Fruit fly (Drosophila melanogaster): Measurements from ENCODE around the gene CG14864.
A peak's percentile ranks its signal among the peaks of the same experiment; 100 is the strongest.

Gene CG14864

DNA sequence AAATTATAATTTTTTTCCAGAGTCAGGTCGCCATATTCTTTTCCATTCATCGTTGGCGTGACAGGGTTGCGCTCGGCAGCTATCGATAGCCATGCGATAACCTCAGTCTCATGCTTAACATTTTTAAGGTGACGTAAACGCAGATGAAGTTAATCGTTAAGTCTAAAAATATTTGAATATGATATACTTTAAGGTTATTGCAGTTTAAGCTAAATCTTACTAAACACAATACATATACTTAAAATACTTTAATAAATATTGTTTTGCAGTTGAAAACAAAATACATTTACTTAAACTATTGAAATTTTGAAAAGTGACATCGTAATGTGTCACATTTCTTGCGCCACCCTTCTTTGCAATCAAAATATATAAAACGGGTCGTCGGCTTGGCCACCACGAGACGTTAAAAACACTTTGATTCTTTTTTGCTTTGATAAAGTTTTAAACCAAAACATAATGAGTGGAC is 6.9 kb upstream of the CG14864 start, which contains the start of the genes Cp190 and CG4338:
Gene Cp190, minus strand, starts transcription at position 84 of the 466 bp plus-strand sequence.
Gene CG4338, plus strand, starts transcription at position 365 of the 466 bp plus-strand sequence.
- TF ChIP-seq CG7101 (tag; optimal IDR thresholded peaks at IDR 0.05) = peak; percentile 99
- peak; percentile 91 for TF ChIP-seq ovo (GFP tag; optimal IDR thresholded peaks at IDR 0.05)
- peak; percentile 94 for TF ChIP-seq Clk (GFP tag; optimal IDR thresholded peaks at IDR 0.05)
- TF ChIP-seq cnc (optimal IDR thresholded peaks at IDR 0.05) = no peak
- peak; percentile 98 for TF ChIP-seq CG12768 (GFP tag; optimal IDR thresholded peaks at IDR 0.05)
- TF ChIP-seq kay (GFP tag; ENCODE audit: borderline replicate concordance) = no peak
- TF ChIP-seq CG14711 (tag; optimal IDR thresholded peaks at IDR 0.05) = peak; percentile 97
- peak; percentile 88 for TF ChIP-seq tj (GFP tag; optimal IDR thresholded peaks at IDR 0.05)
- peak; percentile 96 for TF ChIP-seq Mnt (GFP tag; optimal IDR thresholded peaks at IDR 0.05)
- peak; percentile 77 for TF ChIP-seq cic (GFP tag; optimal IDR thresholded peaks at IDR 0.05)
- TF ChIP-seq CG7045 (GFP tag; optimal IDR thresholded peaks at IDR 0.05) = peak; percentile 98
- peak; percentile 90 for TF ChIP-seq pad (GFP tag; optimal IDR thresholded peaks at IDR 0.05)
- peak; percentile 98 for TF ChIP-seq CG33017 (tag; optimal IDR thresholded peaks at IDR 0.05)
- TF ChIP-seq bab1 (GFP tag; optimal IDR thresholded peaks at IDR 0.05) = peak; percentile 98
- peak; percentile 96 for TF ChIP-seq CG1620 (GFP tag; optimal IDR thresholded peaks at IDR 0.05)
- TF ChIP-seq Crg-1 (GFP tag; optimal IDR thresholded peaks at IDR 0.05) = peak; percentile 95
- peak; percentile 94 for TF ChIP-seq Hr96 (GFP tag; optimal IDR thresholded peaks at IDR 0.05)
- peak; percentile 98 for TF ChIP-seq toe (GFP tag; optimal IDR thresholded peaks at IDR 0.05)
- peak; percentile 98 for TF ChIP-seq CG11617 (GFP tag; optimal IDR thresholded peaks at IDR 0.05)
- TF ChIP-seq CG5204 (GFP tag; optimal IDR thresholded peaks at IDR 0.05) = no peak

DNA sequence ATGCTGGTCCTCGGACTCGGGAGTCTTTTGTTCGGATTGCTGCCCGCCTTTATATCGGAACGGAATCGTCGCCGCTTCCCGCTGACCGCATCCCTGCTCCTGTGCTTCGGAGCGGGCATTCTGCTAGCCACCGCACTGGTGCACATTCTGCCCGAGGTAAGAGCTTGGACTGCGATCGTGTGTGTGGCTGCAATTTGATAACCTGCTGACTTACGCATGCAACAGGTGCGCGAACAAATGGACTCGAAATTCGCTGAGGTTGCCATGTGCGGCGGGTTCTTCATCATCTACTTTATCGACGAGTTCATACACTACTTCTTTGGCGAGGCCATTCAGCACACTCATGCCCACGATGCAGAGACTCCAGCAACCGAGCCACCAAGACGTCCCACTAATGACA is 518 bp upstream of the CG14864 start:
- TF ChIP-seq kay (GFP tag; ENCODE audit: borderline replicate concordance) = no peak
- TF ChIP-seq CG12768 (GFP tag; optimal IDR thresholded peaks at IDR 0.05) = no peak
- TF ChIP-seq tj (GFP tag; optimal IDR thresholded peaks at IDR 0.05) = peak; percentile 90

DNA sequence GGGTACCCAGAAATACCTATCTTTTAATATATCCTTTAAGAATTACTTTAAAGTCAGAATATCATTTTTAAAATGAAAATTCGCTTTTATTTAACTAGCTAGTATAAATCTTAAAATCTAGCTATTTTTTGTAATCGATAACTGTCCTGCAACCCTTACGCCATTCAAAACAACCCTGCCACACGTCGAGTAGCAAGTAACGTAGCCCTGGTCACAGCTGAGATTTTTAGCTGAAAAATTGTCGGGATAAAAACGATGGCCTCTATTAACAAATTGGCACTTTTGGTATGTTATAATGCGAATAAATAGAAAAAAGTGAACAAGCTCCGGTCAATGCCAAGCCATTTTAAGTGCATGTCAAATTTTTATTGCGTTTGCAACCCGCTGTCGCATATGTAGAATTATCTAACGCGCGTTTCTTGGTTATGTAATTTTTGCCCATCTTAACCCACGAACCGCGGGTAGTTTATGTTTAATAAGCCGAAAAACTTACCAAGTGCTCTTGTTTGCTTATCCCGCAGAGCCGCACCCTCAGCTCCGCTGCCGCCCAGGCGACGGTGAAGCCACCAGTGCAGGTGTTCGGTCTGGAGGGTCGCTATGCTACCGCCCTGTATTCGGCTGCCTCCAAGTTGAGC is 2.8 kb downstream of the CG14864 start, which contains the start of gene ATPsynO:
Gene ATPsynO, plus strand, starts transcription at position 186 of the 635 bp plus-strand sequence.
- TF ChIP-seq CG7045 (GFP tag; optimal IDR thresholded peaks at IDR 0.05) = no peak
- TF ChIP-seq CG11617 (GFP tag; optimal IDR thresholded peaks at IDR 0.05) = peak; percentile 51
- TF ChIP-seq CG14711 (tag; optimal IDR thresholded peaks at IDR 0.05) = peak; percentile 59
- TF ChIP-seq CG1620 (GFP tag; optimal IDR thresholded peaks at IDR 0.05) = peak; percentile 20
- TF ChIP-seq Crg-1 (GFP tag; optimal IDR thresholded peaks at IDR 0.05) = peak; percentile 17
- TF ChIP-seq CG7101 (tag; optimal IDR thresholded peaks at IDR 0.05) = peak; percentile 46
- no peak for TF ChIP-seq Clk (GFP tag; optimal IDR thresholded peaks at IDR 0.05)
- TF ChIP-seq toe (GFP tag; optimal IDR thresholded peaks at IDR 0.05) = no peak
- TF ChIP-seq pad (GFP tag; optimal IDR thresholded peaks at IDR 0.05) = no peak
- no peak for TF ChIP-seq CG5204 (GFP tag; optimal IDR thresholded peaks at IDR 0.05)
- TF ChIP-seq tj (GFP tag; optimal IDR thresholded peaks at IDR 0.05) = no peak
- TF ChIP-seq CG33017 (tag; optimal IDR thresholded peaks at IDR 0.05) = peak; percentile 43
- TF ChIP-seq cnc (optimal IDR thresholded peaks at IDR 0.05) = no peak
- no peak for TF ChIP-seq kay (GFP tag; ENCODE audit: borderline replicate concordance)
- TF ChIP-seq ovo (GFP tag; optimal IDR thresholded peaks at IDR 0.05) = no peak
- no peak for TF ChIP-seq cic (GFP tag; optimal IDR thresholded peaks at IDR 0.05)
- no peak for TF ChIP-seq Hr96 (GFP tag; optimal IDR thresholded peaks at IDR 0.05)
- TF ChIP-seq Mnt (GFP tag; optimal IDR thresholded peaks at IDR 0.05) = peak; percentile 60
- TF ChIP-seq CG12768 (GFP tag; optimal IDR thresholded peaks at IDR 0.05) = no peak
- TF ChIP-seq bab1 (GFP tag; optimal IDR thresholded peaks at IDR 0.05) = peak; percentile 74

DNA sequence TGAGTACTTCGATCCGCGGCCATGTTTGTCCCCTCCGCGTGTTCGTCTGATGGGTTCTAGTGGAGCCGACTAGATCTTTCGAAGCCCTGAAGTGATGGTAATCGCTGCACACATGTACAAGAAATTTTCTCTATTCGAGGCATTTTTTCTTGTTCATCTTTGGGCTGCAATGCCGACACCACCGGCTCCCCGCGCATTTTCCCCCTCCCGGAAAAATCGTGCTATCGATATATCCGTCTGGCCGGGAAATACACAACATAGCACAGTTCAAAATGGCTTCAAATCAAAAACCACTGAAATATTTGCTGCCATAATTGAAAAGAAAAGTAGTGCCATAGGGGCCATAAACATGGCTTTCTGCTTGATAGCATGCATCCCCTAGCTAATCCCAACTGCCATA is 4.4 kb downstream of the CG14864 start:
- no peak for TF ChIP-seq CG1620 (GFP tag; optimal IDR thresholded peaks at IDR 0.05)
- no peak for TF ChIP-seq cic (GFP tag; optimal IDR thresholded peaks at IDR 0.05)
- no peak for TF ChIP-seq CG12768 (GFP tag; optimal IDR thresholded peaks at IDR 0.05)
- TF ChIP-seq cnc (optimal IDR thresholded peaks at IDR 0.05) = no peak
- TF ChIP-seq CG5204 (GFP tag; optimal IDR thresholded peaks at IDR 0.05) = no peak
- no peak for TF ChIP-seq kay (GFP tag; ENCODE audit: borderline replicate concordance)
- no peak for TF ChIP-seq Mnt (GFP tag; optimal IDR thresholded peaks at IDR 0.05)
- no peak for TF ChIP-seq ovo (GFP tag; optimal IDR thresholded peaks at IDR 0.05)

DNA sequence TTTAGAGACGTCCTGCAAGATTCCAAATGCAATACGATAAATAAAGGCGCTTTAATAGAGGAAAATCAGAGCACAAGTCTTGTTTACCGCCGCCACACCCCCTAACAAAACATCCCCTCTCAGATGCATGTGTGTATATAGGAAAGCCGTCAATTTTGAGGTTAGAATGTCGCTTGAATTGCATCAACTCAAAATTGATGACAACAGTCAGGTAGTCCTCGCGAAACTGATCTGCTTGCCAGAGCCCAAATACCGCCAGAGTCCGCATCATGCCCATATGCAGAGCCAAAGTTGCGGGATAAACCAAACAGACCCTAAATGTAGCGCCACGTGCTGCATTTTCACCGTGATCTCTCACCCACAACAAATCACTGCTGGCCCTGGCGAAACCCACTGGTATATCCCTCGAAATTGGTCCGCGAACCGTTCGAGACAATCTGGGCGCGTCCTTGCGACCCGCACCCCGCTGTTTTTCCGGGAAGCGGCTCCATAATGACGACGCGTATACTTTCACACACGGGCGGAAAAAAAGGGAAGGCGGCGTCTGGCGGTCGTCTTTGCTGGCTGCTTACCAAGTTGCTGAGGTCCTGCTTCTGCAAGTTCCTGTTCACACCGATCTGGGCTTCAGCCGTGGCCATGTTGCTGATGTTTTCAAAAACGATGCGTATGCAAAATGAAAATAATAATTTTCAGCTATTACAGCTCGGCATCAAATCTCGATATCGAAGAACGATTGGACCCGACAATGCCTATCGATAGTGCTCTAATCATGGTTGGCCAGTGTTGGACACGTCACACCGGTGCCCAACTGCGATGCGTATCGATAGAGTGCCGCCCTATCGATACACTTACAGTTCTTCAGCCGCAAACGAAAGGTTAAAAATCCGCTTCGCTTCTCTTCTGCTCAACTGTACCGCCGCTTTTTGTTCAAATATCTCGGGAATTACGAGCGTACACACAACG is 5.3 kb downstream of the CG14864 start, which contains the start of the genes eIF2gamma and Set:
Gene eIF2gamma, minus strand, starts transcription at position 749 of the 963 bp plus-strand sequence.
Gene Set, plus strand, starts transcription at position 843 of the 963 bp plus-strand sequence.
- TF ChIP-seq tj (GFP tag; optimal IDR thresholded peaks at IDR 0.05) (peak; percentile 72), bab1 (GFP tag; optimal IDR thresholded peaks at IDR 0.05) (peak; percentile 55), cic (GFP tag; optimal IDR thresholded peaks at IDR 0.05) (no peak), ovo (GFP tag; optimal IDR thresholded peaks at IDR 0.05) (peak; percentile 47), CG1620 (GFP tag; optimal IDR thresholded peaks at IDR 0.05) (peak; percentile 68), pad (GFP tag; optimal IDR thresholded peaks at IDR 0.05) (peak; percentile 63), CG33017 (tag; optimal IDR thresholded peaks at IDR 0.05) (peak; percentile 29), toe (GFP tag; optimal IDR thresholded peaks at IDR 0.05) (no peak), CG12768 (GFP tag; optimal IDR thresholded peaks at IDR 0.05) (peak; percentile 41), Mnt (GFP tag; optimal IDR thresholded peaks at IDR 0.05) (peak; percentile 79), CG11617 (GFP tag; optimal IDR thresholded peaks at IDR 0.05) (no peak), Clk (GFP tag; optimal IDR thresholded peaks at IDR 0.05) (peak; percentile 60), kay (GFP tag; ENCODE audit: borderline replicate concordance) (no peak), Crg-1 (GFP tag; optimal IDR thresholded peaks at IDR 0.05) (peak; percentile 30), CG7101 (tag; optimal IDR thresholded peaks at IDR 0.05) (peak; percentile 61), CG14711 (tag; optimal IDR thresholded peaks at IDR 0.05) (peak; percentile 26)
